ENCODE assay signal across 4 worm cellular contexts in genomic region chrV:8631277-8631765, ce11.
TF ChIP-seq lines count a peak whose summit lies in the region.

atg-18 (minus strand) TSS chrV:8631327.

TF ChIP-seq in whole organism, L2 larva, 48 proteins besides CTCF, POLR2A, EP300 and RAD21 (continued from another document):
- no peak for TF ChIP-seq lin-39 (tag; optimal IDR thresholded peaks at IDR 0.05; lab: Kevin White, UChicago)
- TF ChIP-seq gmeb-1 (tag; optimal IDR thresholded peaks at IDR 0.05; lab: Kevin White, UChicago) = peak; percentile 73
- TF ChIP-seq ztf-11 (tag; optimal IDR thresholded peaks at IDR 0.05; lab: Kevin White, UChicago) = no peak
- no peak for TF ChIP-seq peb-1 (tag; optimal IDR thresholded peaks at IDR 0.05; lab: Kevin White, UChicago)
- peak; percentile 9 for TF ChIP-seq unc-62 (GFP tag; optimal IDR thresholded peaks at IDR 0.05; lab: Kevin White, UChicago)
- TF ChIP-seq aly-2 (tag; optimal IDR thresholded peaks at IDR 0.05; lab: Kevin White, UChicago) = no peak
- no peak for TF ChIP-seq alr-1 (tag; optimal IDR thresholded peaks at IDR 0.05; lab: Kevin White, UChicago)
- TF ChIP-seq ceh-16 (tag; optimal IDR thresholded peaks at IDR 0.05; lab: Kevin White, UChicago) = no peak
- no peak for TF ChIP-seq R02D3.7 (tag; optimal IDR thresholded peaks at IDR 0.05; lab: Kevin White, UChicago)
- TF ChIP-seq ZK546.5 (tag; optimal IDR thresholded peaks at IDR 0.05; lab: Kevin White, UChicago) = no peak
- no peak for TF ChIP-seq dmd-4 (tag; optimal IDR thresholded peaks at IDR 0.05; lab: Kevin White, UChicago)
- no peak for TF ChIP-seq ztf-1 (GFP tag; conservative IDR thresholded peaks at IDR 0.05; lab: Robert Waterston, UW)
- TF ChIP-seq nhr-77 (tag; optimal IDR thresholded peaks at IDR 0.05; lab: Kevin White, UChicago) = no peak
- no peak for TF ChIP-seq ztf-4 (tag; optimal IDR thresholded peaks at IDR 0.05; lab: Kevin White, UChicago)
- no peak for TF ChIP-seq mbf-1 (tag; optimal IDR thresholded peaks at IDR 0.05; lab: Kevin White, UChicago)
- peak; percentile 77 for TF ChIP-seq unc-55 (GFP tag; optimal IDR thresholded peaks at IDR 0.05; lab: Kevin White, UChicago)
- TF ChIP-seq nhr-23 (tag; optimal IDR thresholded peaks at IDR 0.05; lab: Kevin White, UChicago) = no peak
- TF ChIP-seq nhr-12 (tag; optimal IDR thresholded peaks at IDR 0.05; lab: Kevin White, UChicago) = no peak
- TF ChIP-seq elt-1 (tag; optimal IDR thresholded peaks at IDR 0.05; lab: Kevin White, UChicago) = no peak
- TF ChIP-seq nhr-11 (tag; optimal IDR thresholded peaks at IDR 0.05; lab: Kevin White, UChicago) = no peak
- no peak for TF ChIP-seq ceh-82 (tag; optimal IDR thresholded peaks at IDR 0.05; lab: Kevin White, UChicago)
- TF ChIP-seq skn-1 (tag; optimal IDR thresholded peaks at IDR 0.05; lab: Kevin White, UChicago) = no peak
- no peak for TF ChIP-seq nhr-237 (tag; optimal IDR thresholded peaks at IDR 0.05; lab: Kevin White, UChicago)
- TF ChIP-seq sma-3 (GFP tag; optimal IDR thresholded peaks at IDR 0.05; lab: Kevin White, UChicago) = peak; percentile 71
- peak; percentile 6 for TF ChIP-seq ama-1 (optimal IDR thresholded peaks at IDR 0.05; lab: Kevin White, UChicago)
- no peak for TF ChIP-seq zag-1 (tag; optimal IDR thresholded peaks at IDR 0.05; lab: Kevin White, UChicago)
TF ChIP-seq in whole organism, L2 larva: peak in this region for 19.

TF ChIP-seq in whole organism, L4 larva, 104 proteins besides CTCF, POLR2A, EP300 and RAD21 (continued from another document):
- TF ChIP-seq nhr-48 (tag; optimal IDR thresholded peaks at IDR 0.05; lab: Kevin White, UChicago) (peak; percentile 81), madf-5 (GFP tag; IDR thresholded peaks at IDR 0.05; lab: Robert Waterston, UW) (no peak), tra-1 (GFP tag; IDR thresholded peaks at IDR 0.05; lab: Robert Waterston, UW) (no peak), ztf-11 (tag; optimal IDR thresholded peaks at IDR 0.05; lab: Kevin White, UChicago) (no peak), php-3 (GFP tag; IDR thresholded peaks at IDR 0.05; lab: Robert Waterston, UW) (0 out of 2 replicates have a peak, but pooled peaks have one; percentile 28), T26A8.4 (GFP tag; IDR thresholded peaks at IDR 0.05; lab: Robert Waterston, UW) (no peak; the same call in 1 of the 2 replicates), snpc-1.2 (GFP tag; IDR thresholded peaks at IDR 0.05; lab: Robert Waterston, UW) (no peak), nhr-77 (tag; optimal IDR thresholded peaks at IDR 0.05; lab: Kevin White, UChicago) (peak; percentile 43), hlh-11 (tag; optimal IDR thresholded peaks at IDR 0.05; lab: Kevin White, UChicago) (peak; percentile 97), dve-1 (tag; optimal IDR thresholded peaks at IDR 0.05; lab: Kevin White, UChicago; ENCODE audit: insufficient read depth) (peak; percentile 81), ceh-20 (GFP tag; IDR thresholded peaks at IDR 0.05; lab: Robert Waterston, UW) (peak; percentile 56; the same call in 1 of the 2 replicates), T20F7.1 (GFP tag; optimal IDR thresholded peaks at IDR 0.05; lab: Kevin White, UChicago) (peak; percentile 18), D1046.2 (GFP tag; IDR thresholded peaks at IDR 0.05; lab: Robert Waterston, UW) (no peak), dpl-1 (GFP tag; optimal IDR thresholded peaks at IDR 0.05; lab: Kevin White, UChicago) (peak; percentile 30), unc-62 (GFP tag; optimal IDR thresholded peaks at IDR 0.05 in 1 of 2; lab: Kevin White, UChicago) (peak in 1 of 2 experiments; percentile 47), unc-62 (tag; optimal IDR thresholded peaks at IDR 0.05; lab: Kevin White, UChicago) (no peak), nhr-28 (tag; optimal IDR thresholded peaks at IDR 0.05; lab: Kevin White, UChicago) (peak; percentile 65), zip-2 (tag; optimal IDR thresholded peaks at IDR 0.05; lab: Kevin White, UChicago) (no peak), mdl-1 (tag; optimal IDR thresholded peaks at IDR 0.05; lab: Kevin White, UChicago) (peak; percentile 17 to 57), nhr-25 (tag; optimal IDR thresholded peaks at IDR 0.05; lab: Kevin White, UChicago; ENCODE audit: borderline replicate concordance, insufficient read depth) (peak; percentile 22), daf-16 (GFP tag; optimal IDR thresholded peaks at IDR 0.05; lab: Kevin White, UChicago) (peak in 1 of 2 experiments; percentile 64), daf-16 (tag; optimal IDR thresholded peaks at IDR 0.05; lab: Kevin White, UChicago) (peak; percentile 80), Y75B8A.6 (GFP tag; IDR thresholded peaks at IDR 0.05; lab: Robert Waterston, UW) (no peak), saeg-2 (GFP tag; IDR thresholded peaks at IDR 0.05; lab: Robert Waterston, UW) (no peak), hlh-30 (tag; optimal IDR thresholded peaks at IDR 0.05; lab: Kevin White, UChicago; ENCODE audit: insufficient read depth) (peak; percentile 98), madf-9 (GFP tag; conservative IDR thresholded peaks at IDR 0.05; lab: Robert Waterston, UW) (peak; percentile 42; the same call in 1 of the 2 replicates), attf-4 (tag; optimal IDR thresholded peaks at IDR 0.05; lab: Kevin White, UChicago) (no peak), fos-1 (tag; optimal IDR thresholded peaks at IDR 0.05; lab: Kevin White, UChicago) (no peak), lsy-2 (tag; optimal IDR thresholded peaks at IDR 0.05; lab: Kevin White, UChicago) (no peak), lin-13 (GFP tag; optimal IDR thresholded peaks at IDR 0.05; lab: Kevin White, UChicago) (no peak)

TF ChIP-seq in whole organism, late embryonic, 69 proteins besides CTCF, POLR2A, EP300 and RAD21 (continued from another document and continues in another):
- TF ChIP-seq ceh-31 (tag; optimal IDR thresholded peaks at IDR 0.05; lab: Kevin White, UChicago) (peak; percentile 81), ceh-34 (tag; optimal IDR thresholded peaks at IDR 0.05; lab: Kevin White, UChicago) (peak; percentile 86), dmd-4 (tag; optimal IDR thresholded peaks at IDR 0.05; lab: Kevin White, UChicago; ENCODE audit: borderline replicate concordance) (no peak), ahr-1 (tag; optimal IDR thresholded peaks at IDR 0.05; lab: Kevin White, UChicago) (no peak), hlh-15 (tag; optimal IDR thresholded peaks at IDR 0.05; lab: Kevin White, UChicago) (peak; percentile 32), hlh-30 (tag; optimal IDR thresholded peaks at IDR 0.05; lab: Kevin White, UChicago; ENCODE audit: insufficient read depth) (peak; percentile 95), T23F11.4 (GFP tag; optimal IDR thresholded peaks at IDR 0.05; lab: Kevin White, UChicago) (no peak), ceh-45 (GFP tag; IDR thresholded peaks at IDR 0.05; lab: Robert Waterston, UW) (no peak), pqm-1 (tag; optimal IDR thresholded peaks at IDR 0.05; lab: Kevin White, UChicago) (peak; percentile 36), lin-11 (tag; optimal IDR thresholded peaks at IDR 0.05; lab: Kevin White, UChicago) (peak; percentile 26), ets-4 (tag; optimal IDR thresholded peaks at IDR 0.05; lab: Kevin White, UChicago) (peak; percentile 25), dve-1 (tag; optimal IDR thresholded peaks at IDR 0.05; lab: Kevin White, UChicago) (no peak), tbx-2 (tag; optimal IDR thresholded peaks at IDR 0.05; lab: Kevin White, UChicago) (peak; percentile 82), pha-2 (tag; optimal IDR thresholded peaks at IDR 0.05; lab: Kevin White, UChicago) (peak; percentile 14), pag-3 (tag; optimal IDR thresholded peaks at IDR 0.05; lab: Kevin White, UChicago; ENCODE audit: borderline replicate concordance) (no peak), fkh-6 (tag; optimal IDR thresholded peaks at IDR 0.05; lab: Kevin White, UChicago) (peak; percentile 17), C38D4.7 (GFP tag; optimal IDR thresholded peaks at IDR 0.05; lab: Kevin White, UChicago) (peak; percentile 39), elt-4 (tag; optimal IDR thresholded peaks at IDR 0.05; lab: Kevin White, UChicago) (no peak), madf-2 (tag; optimal IDR thresholded peaks at IDR 0.05; lab: Kevin White, UChicago) (peak; percentile 23), unc-86 (tag; optimal IDR thresholded peaks at IDR 0.05; lab: Kevin White, UChicago) (peak; percentile 63), ceh-19 (GFP tag; optimal IDR thresholded peaks at IDR 0.05; lab: Kevin White, UChicago) (peak; percentile 62), unc-55 (GFP tag; optimal IDR thresholded peaks at IDR 0.05; lab: Kevin White, UChicago) (no peak), unc-42 (tag; optimal IDR thresholded peaks at IDR 0.05; lab: Kevin White, UChicago) (peak; percentile 49), ref-2 (tag; optimal IDR thresholded peaks at IDR 0.05; lab: Kevin White, UChicago) (no peak), Y22D7AL.16 (tag; optimal IDR thresholded peaks at IDR 0.05; lab: Kevin White, UChicago) (no peak), lim-6 (tag; optimal IDR thresholded peaks at IDR 0.05; lab: Kevin White, UChicago) (no peak), ceh-14 (tag; optimal IDR thresholded peaks at IDR 0.05; lab: Kevin White, UChicago) (peak; percentile 51), ama-1 (optimal IDR thresholded peaks at IDR 0.05; lab: Kevin White, UChicago) (no peak), ceh-9 (tag; optimal IDR thresholded peaks at IDR 0.05; lab: Kevin White, UChicago) (no peak), ceh-22 (tag; optimal IDR thresholded peaks at IDR 0.05; lab: Kevin White, UChicago) (no peak), nhr-232 (tag; optimal IDR thresholded peaks at IDR 0.05; lab: Kevin White, UChicago) (peak; percentile 35), ceh-18 (tag; optimal IDR thresholded peaks at IDR 0.05; lab: Kevin White, UChicago) (peak; percentile 38), rnt-1 (tag; optimal IDR thresholded peaks at IDR 0.05; lab: Kevin White, UChicago) (peak; percentile 41), unc-3 (GFP tag; conservative IDR thresholded peaks at IDR 0.05; lab: Robert Waterston, UW) (no peak), unc-3 (tag; optimal IDR thresholded peaks at IDR 0.05; lab: Kevin White, UChicago) (peak; percentile 63), tbx-7 (tag; optimal IDR thresholded peaks at IDR 0.05; lab: Kevin White, UChicago) (peak; percentile 2), K02D7.2 (tag; optimal IDR thresholded peaks at IDR 0.05; lab: Kevin White, UChicago) (peak; percentile 36), hlh-13 (GFP tag; optimal IDR thresholded peaks at IDR 0.05; lab: Kevin White, UChicago) (no peak), pax-1 (tag; optimal IDR thresholded peaks at IDR 0.05; lab: Kevin White, UChicago) (no peak), ceh-30 (tag; optimal IDR thresholded peaks at IDR 0.05; lab: Kevin White, UChicago) (no peak), nfya-1 (tag; optimal IDR thresholded peaks at IDR 0.05; lab: Kevin White, UChicago) (peak; percentile 68), ceh-6 (GFP tag; optimal IDR thresholded peaks at IDR 0.05; lab: Kevin White, UChicago) (no peak)

TF ChIP-seq in whole organism, mixed stage, embryonic, 35 proteins besides CTCF, POLR2A, EP300 and RAD21 (continued from another document):
- peak; percentile 18 for TF ChIP-seq lin-32 (GFP tag; optimal IDR thresholded peaks at IDR 0.05; lab: Kevin White, UChicago)
- peak; percentile 11 for TF ChIP-seq nhr-2 (tag; optimal IDR thresholded peaks at IDR 0.05; lab: Kevin White, UChicago)
- TF ChIP-seq ces-1 (GFP tag; optimal IDR thresholded peaks at IDR 0.05; lab: Kevin White, UChicago) = no peak
- TF ChIP-seq flh-1 (GFP tag; optimal IDR thresholded peaks at IDR 0.05; lab: Kevin White, UChicago) = no peak
- peak; percentile 75 for TF ChIP-seq ceh-83 (GFP tag; optimal IDR thresholded peaks at IDR 0.05; lab: Kevin White, UChicago)
- no peak for TF ChIP-seq mls-2 (tag; optimal IDR thresholded peaks at IDR 0.05; lab: Kevin White, UChicago)
TF ChIP-seq in whole organism, mixed stage, embryonic: peak in this region for 20.
